Fruit fly (Drosophila melanogaster) whole organism: ENCODE data around the gene Ccp84Ab.

Source experiments
- EcR ChIP-seq, 2 experiments: fragments of >200 bp; optimal IDR thresholded peaks; 2 replicates each; lab custom pipeline; 2017; ENCODE audit warnings: missing biosample characterization in 2 of 2, missing genetic modification characterization in 2 of 2, missing genetic modification reagents in 2 of 2
- psq ChIP-seq: fragments of >200 bp; optimal IDR thresholded peaks from 2 replicates; lab custom pipeline; 2017

DNA sequence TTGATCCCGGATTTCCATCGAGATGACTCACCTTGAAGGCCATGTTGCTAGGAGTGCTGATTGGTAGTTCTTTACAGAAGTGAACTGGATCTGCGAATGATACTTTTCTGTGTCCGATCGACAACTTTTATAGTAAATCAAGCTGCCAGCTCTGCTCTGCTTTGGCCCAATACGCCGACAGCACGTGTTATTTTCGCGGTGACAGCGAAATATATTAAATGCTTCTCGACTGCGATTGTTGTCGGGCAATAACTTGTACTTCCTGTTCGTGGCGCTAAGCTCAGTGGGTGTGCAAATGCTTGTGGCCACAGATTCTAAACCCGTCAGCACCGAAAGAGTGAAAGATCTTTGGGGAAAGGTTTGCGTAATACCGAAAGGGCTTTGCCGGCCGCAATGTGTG, at the start of gene Ccp84Ab:
- TF ChIP-seq EcR (GFP tag; optimal IDR thresholded peaks at IDR 0.05; lab: Kevin White, UChicago), result no peak
- no peak for TF ChIP-seq psq (lab: Kevin White, UChicago)
